Fruit fly (Drosophila melanogaster): ENCODE measurements around the gene YL-1.

The YL-1 gene

DNA sequence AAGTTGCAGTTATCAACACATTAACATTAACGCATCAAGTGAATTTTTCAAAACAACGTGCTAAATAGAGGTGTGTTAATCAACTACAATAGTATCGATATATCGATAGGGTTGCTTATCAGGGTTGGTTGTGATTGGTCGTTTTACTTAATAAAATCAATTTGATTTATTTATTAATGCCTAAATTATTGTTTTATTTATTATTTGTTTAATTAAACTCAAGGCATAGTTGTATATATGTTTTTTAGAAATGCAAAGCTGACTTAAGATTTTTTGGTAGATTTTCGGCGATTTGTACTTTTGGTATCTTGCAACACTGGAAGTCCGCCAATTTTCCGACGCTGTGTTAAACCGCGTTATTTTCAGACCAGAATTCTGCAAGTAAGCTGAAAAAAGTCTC, 40.8 kb downstream of the YL-1 start, which contains the start of the genes Art8 and dUTPase (continued):
- TF ChIP-seq Eip74EF (GFP tag; optimal IDR thresholded peaks at IDR 0.05) (peak in 1 of 2 experiments; percentile 34), Mrtf (GFP tag; IDR thresholded peaks at IDR 0.05) (no peak; the same call in 2 of the 3 replicates), CG4820 (GFP tag; optimal IDR thresholded peaks at IDR 0.05) (peak; percentile 59), vnd (GFP tag; IDR thresholded peaks at IDR 0.05; ENCODE audit: partially characterized antibody) (peak; percentile 68), Hmx (GFP tag; optimal IDR thresholded peaks at IDR 0.05) (no peak), CG11504 (tag; optimal IDR thresholded peaks at IDR 0.05) (peak; percentile 78), Lpt (GFP tag; optimal IDR thresholded peaks at IDR 0.05) (no peak), CG11456 (GFP tag; IDR thresholded peaks at IDR 0.05) (0 out of 3 replicates have a peak, but pooled peaks have one; percentile 23), CoRest (tag; optimal IDR thresholded peaks at IDR 0.05) (peak; percentile 82), rib (GFP tag; IDR thresholded peaks at IDR 0.05) (no peak), tin (GFP tag; optimal IDR thresholded peaks at IDR 0.05) (peak; percentile 77), CG1529 (GFP tag; optimal IDR thresholded peaks at IDR 0.05) (peak; percentile 9), vvl (GFP tag; IDR thresholded peaks at IDR 0.05) (peak; percentile 76), Hr51 (GFP tag; optimal IDR thresholded peaks at IDR 0.05) (peak in 1 of 2 experiments; percentile 34), Hmr (GFP tag; optimal IDR thresholded peaks at IDR 0.05) (no peak), CG7357 (GFP tag; IDR thresholded peaks at IDR 0.05) (no peak), ap (GFP tag; IDR thresholded peaks at IDR 0.05) (peak; percentile 22; the same call in 1 of the 2 replicates), Dp (GFP tag; optimal IDR thresholded peaks at IDR 0.05) (peak; percentile 82), CG7963 (GFP tag; IDR thresholded peaks at IDR 0.05; ENCODE audit: partially characterized antibody) (peak; percentile 64; the same call in 1 of the 3 replicates), wek (GFP tag; optimal IDR thresholded peaks at IDR 0.05) (no peak), CG5953 (GFP tag; IDR thresholded peaks at IDR 0.05) (peak; percentile 63; the same call in 1 of the 2 replicates), run (tag; optimal IDR thresholded peaks at IDR 0.05) (no peak), ssp (GFP tag; IDR thresholded peaks at IDR 0.05) (peak; percentile 42; the same call in 1 of the 2 replicates), CG6654 (GFP tag; optimal IDR thresholded peaks at IDR 0.05) (no peak), Bteb2 (GFP tag; optimal IDR thresholded peaks at IDR 0.05) (peak; percentile 45), CG17912 (GFP tag; optimal IDR thresholded peaks at IDR 0.05) (no peak), CG31441 (GFP tag; IDR thresholded peaks at IDR 0.05) (no peak; the same call in none of the 2 replicates), Fer2 (tag; optimal IDR thresholded peaks at IDR 0.05) (peak; percentile 40), tna (GFP tag; IDR thresholded peaks at IDR 0.05; ENCODE audit: partially characterized antibody) (peak; percentile 48; the same call in 1 of the 2 replicates), CkIIα-i1 (GFP tag; IDR thresholded peaks at IDR 0.05) (no peak), CG11695 (GFP tag; IDR thresholded peaks at IDR 0.05) (peak; percentile 48; the same call in 1 of the 3 replicates), mld (GFP tag; IDR thresholded peaks at IDR 0.05; ENCODE audit: partially characterized antibody) (peak; percentile 46; the same call in 1 of the 3 replicates), CG30431 (GFP tag; optimal IDR thresholded peaks at IDR 0.05) (peak; percentile 25), CG6683 (GFP tag; optimal IDR thresholded peaks at IDR 0.05) (peak; percentile 44), croc (GFP tag; conservative IDR thresholded peaks at IDR 0.05) (peak; percentile 43; the same call in 2 of the 3 replicates), toy (GFP tag; IDR thresholded peaks at IDR 0.05) (no peak), CG3407 (GFP tag; optimal IDR thresholded peaks at IDR 0.05) (peak; percentile 29), CG6272 (GFP tag; IDR thresholded peaks at IDR 0.05) (peak; percentile 33), CG1024 (GFP tag; IDR thresholded peaks at IDR 0.05) (0 out of 2 replicates have a peak, but pooled peaks have one; percentile 34), Fer1 (GFP tag; optimal IDR thresholded peaks at IDR 0.05) (peak; percentile 73), en (GFP tag; optimal IDR thresholded peaks at IDR 0.05) (no peak), B-H2 (GFP tag; optimal IDR thresholded peaks at IDR 0.05) (peak; percentile 68), Atf6 (GFP tag; IDR thresholded peaks at IDR 0.05) (peak; percentile 78), fu2 (GFP tag; optimal IDR thresholded peaks at IDR 0.05) (no peak), CG12942 (GFP tag; optimal IDR thresholded peaks at IDR 0.05) (peak; percentile 76), D19A (tag; optimal IDR thresholded peaks at IDR 0.05) (peak; percentile 56), lbe (GFP tag; optimal IDR thresholded peaks at IDR 0.05) (peak; percentile 85), lilli (GFP tag; optimal IDR thresholded peaks at IDR 0.05) (peak; percentile 84), p53 (GFP tag; optimal IDR thresholded peaks at IDR 0.05) (no peak), CG30020 (tag; optimal IDR thresholded peaks at IDR 0.05) (peak; percentile 73)
